Worm (Caenorhabditis elegans) whole organism, L1 larva: ENCODE data around the gene copz-1.

ENCODE experiments used
- C16A3.4 ChIP-seq: fragments of 150-350 bp; optimal IDR thresholded peaks from 2 replicates; lab custom pipeline; 2014; ENCODE audit warnings: missing biosample characterization, missing genetic modification characterization
- F16B12.6 ChIP-seq: fragments of 150-350 bp; optimal IDR thresholded peaks from 2 replicates; lab custom pipeline; 2014; ENCODE audit warnings: missing biosample characterization, missing genetic modification characterization
- Y116A8C.19 ChIP-seq: sonication (generic microtip); optimal IDR thresholded peaks from 2 replicates; lab custom pipeline; 2016; ENCODE audit warnings: missing compliant biosample characterization, missing genetic modification characterization, borderline replicate concordance
- aha-1 ChIP-seq: fragments of 150-350 bp; optimal IDR thresholded peaks from 2 replicates; lab custom pipeline; 2014; ENCODE audit warnings: missing biosample characterization, missing genetic modification characterization
- alr-1 ChIP-seq: fragments of 200-800 bp; sonication (Bioruptor generic); optimal IDR thresholded peaks from 2 replicates; lab custom pipeline; 2018; ENCODE audit warnings: borderline replicate concordance, mild to moderate bottlenecking, missing genetic modification characterization, missing compliant biosample characterization
- aly-2 ChIP-seq: fragments of 150-350 bp; optimal IDR thresholded peaks from 2 replicates; lab custom pipeline; 2014; ENCODE audit warnings: missing biosample characterization, missing genetic modification characterization
- ama-1 ChIP-seq: fragments of 150-350 bp; optimal IDR thresholded peaks from 2 replicates; lab custom pipeline; 2014
- ceh-82 ChIP-seq, 3 experiments: fragments of 150-350 bp in 1 of 3; sonication (generic microtip) in 2 of 3; optimal IDR thresholded peaks; 2 replicates each; lab custom pipeline; 2014 to 2017; ENCODE audit warnings: missing biosample characterization in 3 of 3, missing genetic modification characterization in 3 of 3
- ceh-88 ChIP-seq: fragments of 200-800 bp; sonication (Bioruptor generic); IDR thresholded peaks from 2 replicates; pipeline ENCODE4 v1.3.6; 2022; ENCODE audit warnings: missing genetic modification characterization, missing compliant biosample characterization
- ceh-90 ChIP-seq: sonication (generic microtip); optimal IDR thresholded peaks from 2 replicates; lab custom pipeline; 2016; ENCODE audit warnings: missing genetic modification characterization, missing compliant biosample characterization
- elt-2 ChIP-seq: sonication (generic microtip); optimal IDR thresholded peaks from 2 replicates; lab custom pipeline; 2016; ENCODE audit warnings: missing genetic modification characterization, mild to moderate bottlenecking, inconsistent platforms, missing compliant biosample characterization, missing genetic modification reagents
- elt-3 ChIP-seq, 6 experiments: fragments of 150-350 bp in 1 of 6; sonication (generic microtip); optimal IDR thresholded peaks; 2 replicates each; lab custom pipeline; 2017 to 2018; ENCODE audit warnings: missing biosample characterization in 6 of 6, missing genetic modification characterization in 6 of 6, inconsistent platforms in 1 of 6
- fkh-4 ChIP-seq: sonication (generic microtip); optimal IDR thresholded peaks from 2 replicates; lab custom pipeline; 2016; ENCODE audit warnings: missing compliant biosample characterization, missing genetic modification characterization, borderline replicate concordance
- fkh-8 ChIP-seq: sonication (generic microtip); optimal IDR thresholded peaks from 2 replicates; lab custom pipeline; 2016; ENCODE audit warnings: mild to moderate bottlenecking, missing genetic modification characterization, missing compliant biosample characterization
- fos-1 ChIP-seq: fragments of 150-350 bp; optimal IDR thresholded peaks from 2 replicates; lab custom pipeline; 2014; ENCODE audit warnings: missing biosample characterization, missing genetic modification characterization
- hlh-17 ChIP-seq: fragments of 200-800 bp; sonication (Bioruptor generic); optimal IDR thresholded peaks from 2 replicates; lab custom pipeline; 2018; ENCODE audit warnings: missing genetic modification characterization, mild to moderate bottlenecking, missing compliant biosample characterization, moderate library complexity, borderline replicate concordance
- hlh-4 ChIP-seq: sonication (generic microtip); optimal IDR thresholded peaks from 2 replicates; lab custom pipeline; 2016; ENCODE audit warnings: mild to moderate bottlenecking, missing genetic modification characterization, missing compliant biosample characterization
- hpl-2 ChIP-seq: fragments of 150-350 bp; optimal IDR thresholded peaks from 2 replicates; lab custom pipeline; 2014; ENCODE audit warnings: missing biosample characterization, missing genetic modification reagents, missing genetic modification characterization
- lin-14 ChIP-seq: fragments of 200-800 bp; sonication (Bioruptor generic); optimal IDR thresholded peaks from 2 replicates; lab custom pipeline; 2018; ENCODE audit warnings: mild to moderate bottlenecking, missing genetic modification characterization, moderate library complexity, missing compliant biosample characterization
- lin-15B ChIP-seq: fragments of 150-350 bp; sonication (generic microtip); optimal IDR thresholded peaks from 3 replicates; lab custom pipeline; 2014; ENCODE audit warnings: missing biosample characterization, missing genetic modification characterization
- lir-3 ChIP-seq: sonication (generic microtip); optimal IDR thresholded peaks from 2 replicates; lab custom pipeline; 2016; ENCODE audit warnings: mild to moderate bottlenecking, missing genetic modification characterization, moderate library complexity, missing compliant biosample characterization; ENCODE audit not compliant: poor library complexity
- lsy-2 ChIP-seq, 2 experiments: fragments of 150-350 bp; optimal IDR thresholded peaks; 2 replicates each; lab custom pipeline; 2014; ENCODE audit warnings: missing biosample characterization in 2 of 2, missing genetic modification characterization in 2 of 2
- mdl-1 ChIP-seq, 2 experiments: fragments of 150-350 bp; optimal IDR thresholded peaks; 2 replicates each; lab custom pipeline; 2014 to 2017; ENCODE audit warnings: missing biosample characterization in 2 of 2, missing genetic modification characterization in 2 of 2, inconsistent platforms in 1 of 2
- nhr-20 ChIP-seq: sonication (generic microtip); optimal IDR thresholded peaks from 2 replicates; lab custom pipeline; 2016; ENCODE audit warnings: mild to moderate bottlenecking, missing genetic modification characterization, missing compliant biosample characterization
- nhr-71 ChIP-seq: sonication (generic microtip); optimal IDR thresholded peaks from 2 replicates; lab custom pipeline; 2016; ENCODE audit warnings: mild to moderate bottlenecking, missing genetic modification characterization, moderate library complexity, missing compliant biosample characterization
- nhr-77 ChIP-seq: fragments of 150-350 bp; optimal IDR thresholded peaks from 2 replicates; lab custom pipeline; 2014; ENCODE audit warnings: missing biosample characterization, missing genetic modification characterization
- nhr-84 ChIP-seq: sonication (generic microtip); optimal IDR thresholded peaks from 2 replicates; lab custom pipeline; 2017; ENCODE audit warnings: missing biosample characterization, missing genetic modification characterization
- pag-3 ChIP-seq: sonication (generic microtip); optimal IDR thresholded peaks from 2 replicates; lab custom pipeline; 2017; ENCODE audit warnings: missing genetic modification characterization, mild to moderate bottlenecking, missing compliant biosample characterization, antibody characterized with exemption, borderline replicate concordance; ENCODE audit not compliant: insufficient read depth
- pax-3 ChIP-seq: fragments of 200-800 bp; sonication (Bioruptor generic); optimal IDR thresholded peaks from 2 replicates; lab custom pipeline; 2018; ENCODE audit warnings: mild to moderate bottlenecking, missing genetic modification characterization, moderate library complexity, missing compliant biosample characterization
- pqm-1 ChIP-seq: sonication (generic microtip); optimal IDR thresholded peaks from 3 replicates; lab custom pipeline; 2017; ENCODE audit warnings: missing biosample characterization, missing genetic modification characterization
- rnt-1 ChIP-seq: sonication (generic microtip); optimal IDR thresholded peaks from 2 replicates; lab custom pipeline; 2016; ENCODE audit warnings: mild to moderate bottlenecking, missing genetic modification characterization, moderate library complexity, missing compliant biosample characterization
- snu-23 ChIP-seq: sonication (generic microtip); optimal IDR thresholded peaks from 2 replicates; lab custom pipeline; 2016; ENCODE audit warnings: missing genetic modification characterization, missing compliant biosample characterization
- swsn-7 ChIP-seq: sonication (generic microtip); optimal IDR thresholded peaks from 2 replicates; lab custom pipeline; 2016; ENCODE audit warnings: missing genetic modification characterization, missing compliant biosample characterization
- unc-130 ChIP-seq: fragments of 150-350 bp; optimal IDR thresholded peaks from 2 replicates; lab custom pipeline; 2017; ENCODE audit warnings: missing biosample characterization, missing genetic modification characterization, inconsistent platforms
- unc-98 ChIP-seq: fragments of 200-800 bp; sonication (Bioruptor generic); IDR thresholded peaks from 2 replicates; pipeline ENCODE4 v1.3.6; 2022; ENCODE audit warnings: missing genetic modification characterization, missing compliant biosample characterization
- vab-15 ChIP-seq: sonication (generic microtip); optimal IDR thresholded peaks from 2 replicates; lab custom pipeline; 2017; ENCODE audit warnings: missing genotype, mild to moderate bottlenecking, missing genetic modification characterization, missing compliant biosample characterization
- xbp-1 ChIP-seq: sonication (generic microtip); optimal IDR thresholded peaks from 2 replicates; lab custom pipeline; 2016; ENCODE audit warnings: missing genetic modification characterization, missing compliant biosample characterization
- ztf-11 ChIP-seq, 2 experiments: sonication (generic microtip); optimal IDR thresholded peaks; 2 replicates each; lab custom pipeline; 2016 to 2017; ENCODE audit warnings: missing genetic modification characterization in 2 of 2, missing biosample characterization in 1 of 2, missing compliant biosample characterization in 1 of 2
- ztf-4 ChIP-seq: fragments of 150-350 bp; optimal IDR thresholded peaks from 2 replicates; lab custom pipeline; 2014; ENCODE audit warnings: missing biosample characterization, missing genetic modification characterization

Gene copz-1

DNA sequence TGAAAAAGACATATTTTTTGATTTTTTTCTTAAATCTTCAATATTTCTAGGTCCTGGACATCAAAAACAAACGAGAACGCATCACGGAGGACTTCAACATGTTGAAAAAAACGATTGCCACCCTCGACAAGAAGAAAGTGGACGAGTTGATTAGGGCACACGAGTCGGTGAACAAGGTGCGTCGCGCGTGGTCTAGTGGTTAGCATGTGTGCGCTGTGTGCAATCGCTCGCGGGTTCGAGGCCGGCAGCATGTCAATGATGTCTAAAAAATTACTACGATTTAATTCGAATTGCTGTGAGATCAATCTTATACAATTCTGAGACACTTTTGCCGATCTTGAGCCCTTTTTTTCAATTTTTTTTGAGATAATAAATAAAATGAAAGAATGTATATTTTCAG is 32.6 kb upstream of the copz-1 start (continued):
- TF ChIP-seq lir-3 (peak; percentile 76), hlh-4 (tag; lab: Kevin White, UChicago) (no peak), F16B12.6 (tag; lab: Kevin White, UChicago) (peak; percentile 59), pax-3 (tag; lab: Kevin White, UChicago) (peak; percentile 35), rnt-1 (tag; lab: Kevin White, UChicago) (peak; percentile 93), elt-3 (tag; optimal IDR thresholded peaks at IDR 0.05; lab: Kevin White, UChicago) (peak in 4 of 6 experiments; percentile 55 to 83 (median 64)), elt-2 (tag; lab: Kevin White, UChicago) (peak; percentile 55), ceh-88 (peak; percentile 59; the same call in 1 of the 2 replicates), vab-15 (tag; lab: Kevin White, UChicago) (peak; percentile 54), aly-2 (peak; percentile 80), ceh-82 (tag; optimal IDR thresholded peaks at IDR 0.05; lab: Kevin White, UChicago) (peak; percentile 72 to 88 (median 82)), snu-23 (GFP tag; lab: Kevin White, UChicago) (peak; percentile 93), nhr-71 (tag; lab: Kevin White, UChicago) (peak; percentile 91), ama-1 (lab: Kevin White, UChicago) (no peak), unc-98 (GFP tag; lab: Robert Waterston, UW) (0 out of 2 replicates have a peak, but pooled peaks have one; percentile 25), nhr-77 (tag; lab: Kevin White, UChicago) (peak; percentile 63), ztf-4 (tag; lab: Kevin White, UChicago) (peak; percentile 58), nhr-20 (tag; lab: Kevin White, UChicago) (peak; percentile 88), Y116A8C.19 (tag; lab: Kevin White, UChicago) (no peak), mdl-1 (tag; optimal IDR thresholded peaks at IDR 0.05; lab: Kevin White, UChicago) (peak; percentile 9 to 86), lsy-2 (tag; optimal IDR thresholded peaks at IDR 0.05; lab: Kevin White, UChicago) (peak; percentile 77 to 79), alr-1 (tag; lab: Kevin White, UChicago) (no peak), fkh-4 (tag; lab: Kevin White, UChicago) (peak; percentile 39), hpl-2 (GFP tag; lab: Kevin White, UChicago) (no peak), ceh-90 (peak; percentile 6), xbp-1 (tag; lab: Kevin White, UChicago) (peak; percentile 72), C16A3.4 (peak; percentile 88), unc-130 (peak; percentile 80), fkh-8 (tag; lab: Kevin White, UChicago) (peak; percentile 82), nhr-84 (tag; lab: Kevin White, UChicago) (no peak), fos-1 (tag; lab: Kevin White, UChicago) (peak; percentile 82), hlh-17 (GFP tag; lab: Kevin White, UChicago) (no peak), swsn-7 (tag; lab: Kevin White, UChicago) (peak; percentile 86), pqm-1 (no peak), aha-1 (tag; lab: Kevin White, UChicago) (no peak), ztf-11 (tag; optimal IDR thresholded peaks at IDR 0.05; lab: Kevin White, UChicago) (peak in 1 of 2 experiments; percentile 19)
- TF ChIP-seq, all 84 proteins: peak for 57

DNA sequence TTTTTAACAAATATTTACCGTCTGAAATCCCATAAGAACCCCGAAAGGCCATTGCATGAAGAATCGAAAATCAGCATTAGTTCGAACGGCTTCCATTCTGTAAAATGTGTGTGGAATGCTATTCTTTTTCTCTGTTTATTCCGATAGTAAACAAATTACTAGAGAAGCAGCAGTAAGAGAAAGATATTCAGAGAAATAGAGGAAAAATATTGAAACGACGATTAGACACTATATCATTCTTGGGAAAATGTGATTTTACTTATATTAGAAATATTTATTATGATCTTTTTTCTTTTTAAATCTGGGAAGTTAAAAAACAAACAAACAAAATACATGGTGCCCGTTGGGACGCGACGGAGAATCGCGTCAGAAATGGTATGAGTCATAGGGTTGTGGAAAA is 29.2 kb upstream of the copz-1 start, which contains the start of gene M106.8:
TSS of gene M106.8 (minus strand) at position 101 of the 400 bp plus-strand sequence.
- TF ChIP-seq pag-3 = no peak
- TF ChIP-seq lin-15B (tag; lab: Kevin White, UChicago) = no peak
- no peak for TF ChIP-seq C16A3.4
- no peak for TF ChIP-seq nhr-84 (tag; lab: Kevin White, UChicago)
- no peak for TF ChIP-seq nhr-71 (tag; lab: Kevin White, UChicago)
- TF ChIP-seq elt-2 (tag; lab: Kevin White, UChicago) = no peak
- no peak for TF ChIP-seq lin-14
